Worm (Caenorhabditis elegans) whole organism, L4 larva: ENCODE results near the gene rike-1.

ENCODE experiments used
- D1046.2 ChIP-seq: fragments of 200-800 bp; sonication (Bioruptor generic); IDR thresholded peaks from 2 replicates; pipeline ENCODE4 v1.3.6; 2022; ENCODE audit warnings: missing genetic modification characterization, missing compliant biosample characterization
- F10B5.3 ChIP-seq: sonication (generic microtip); optimal IDR thresholded peaks from 2 replicates; lab custom pipeline; 2016; ENCODE audit warnings: mild to moderate bottlenecking, missing genetic modification characterization, missing compliant biosample characterization
- F26F4.8 ChIP-seq: fragments of 200-800 bp; sonication (Bioruptor generic); conservative IDR thresholded peaks from 2 replicates; pipeline ENCODE4 v1.3.6; 2022; ENCODE audit warnings: missing genetic modification characterization, missing compliant biosample characterization
- F37D6.2 ChIP-seq: sonication (generic microtip); optimal IDR thresholded peaks from 2 replicates; lab custom pipeline; 2016; ENCODE audit warnings: mild to moderate bottlenecking, missing genetic modification characterization, missing compliant biosample characterization
- F44E2.7 ChIP-seq: fragments of 200-800 bp; sonication (Bioruptor generic); IDR thresholded peaks from 2 replicates; pipeline ENCODE4 v2.1.2; 2022; ENCODE audit warnings: missing genetic modification characterization, missing compliant biosample characterization
- R02D3.7 ChIP-seq: fragments of 150-350 bp; sonication (generic microtip); optimal IDR thresholded peaks from 3 replicates; lab custom pipeline; 2014; ENCODE audit warnings: missing biosample characterization, missing genetic modification characterization
- T26A8.4 ChIP-seq: fragments of 200-800 bp; sonication (Bioruptor generic); IDR thresholded peaks from 2 replicates; pipeline ENCODE4 v1.3.6; 2022; ENCODE audit warnings: missing genetic modification characterization, missing compliant biosample characterization
- Y48G9A.11 ChIP-seq: fragments of 200-800 bp; sonication (Bioruptor generic); IDR thresholded peaks from 2 replicates; pipeline ENCODE4 v1.3.6; 2022; ENCODE audit warnings: missing genetic modification reagents, missing genetic modification characterization, missing compliant biosample characterization
- Y75B8A.6 ChIP-seq: fragments of 200-800 bp; sonication (Bioruptor generic); IDR thresholded peaks from 2 replicates; pipeline ENCODE4 v1.3.6; 2022; ENCODE audit warnings: missing genetic modification reagents, missing genetic modification characterization, missing compliant biosample characterization
- ZK337.2 ChIP-seq: fragments of 200-800 bp; sonication (Bioruptor generic); IDR thresholded peaks from 2 replicates; pipeline ENCODE4 v1.3.6; 2022; ENCODE audit warnings: missing genetic modification reagents, missing genetic modification characterization, missing compliant biosample characterization
- ZK546.5 ChIP-seq, 2 experiments: sonication (generic microtip); optimal IDR thresholded peaks; 2 replicates each; lab custom pipeline; 2017; ENCODE audit warnings: missing biosample characterization in 2 of 2, missing genetic modification characterization in 2 of 2
- arid-1 ChIP-seq: fragments of 200-800 bp; sonication (Bioruptor generic); conservative IDR thresholded peaks from 2 replicates; pipeline ENCODE4 v1.3.6; 2022; ENCODE audit warnings: missing genetic modification reagents, missing genetic modification characterization, missing compliant biosample characterization
- ceh-82 ChIP-seq: sonication (generic microtip); optimal IDR thresholded peaks from 2 replicates; lab custom pipeline; 2017; ENCODE audit warnings: missing biosample characterization, missing genetic modification characterization
- ces-1 ChIP-seq: fragments of 150-350 bp; sonication (generic microtip); optimal IDR thresholded peaks from 4 replicates; lab custom pipeline; 2014; ENCODE audit warnings: missing biosample characterization, missing genetic modification reagents, missing genetic modification characterization
- cey-2 ChIP-seq: sonication (generic microtip); optimal IDR thresholded peaks from 3 replicates; lab custom pipeline; 2017; ENCODE audit warnings: missing genetic modification characterization, mild to moderate bottlenecking, missing compliant biosample characterization, antibody characterized with exemption, borderline replicate concordance; ENCODE audit not compliant: insufficient read depth
- daf-8 ChIP-seq: fragments of 200-800 bp; sonication (Bioruptor generic); IDR thresholded peaks from 2 replicates; pipeline ENCODE4 v1.3.6; 2022; ENCODE audit warnings: missing genetic modification characterization, missing compliant biosample characterization
- dmd-6 ChIP-seq: fragments of 200-800 bp; sonication (Bioruptor generic); IDR thresholded peaks from 2 replicates; pipeline ENCODE4 v1.3.6; 2022; ENCODE audit warnings: missing genetic modification reagents, missing genetic modification characterization, missing compliant biosample characterization
- dmd-8 ChIP-seq: fragments of 200-800 bp; sonication (Bioruptor generic); IDR thresholded peaks from 2 replicates; pipeline ENCODE4 v1.3.6; 2022; ENCODE audit warnings: missing genetic modification characterization, missing compliant biosample characterization
- dpl-1 ChIP-seq: fragments of 150-350 bp; optimal IDR thresholded peaks from 2 replicates; lab custom pipeline; 2014; ENCODE audit warnings: missing biosample characterization, missing genetic modification reagents, missing genetic modification characterization
- duxl-1 ChIP-seq: sonication (generic microtip); optimal IDR thresholded peaks from 2 replicates; lab custom pipeline; 2016; ENCODE audit warnings: mild to moderate bottlenecking, missing genetic modification characterization, moderate library complexity, missing compliant biosample characterization; ENCODE audit not compliant: poor library complexity
- dve-1 ChIP-seq: sonication (generic microtip); optimal IDR thresholded peaks from 2 replicates; lab custom pipeline; 2017; ENCODE audit warnings: antibody characterized with exemption, mild to moderate bottlenecking, missing genetic modification characterization, missing compliant biosample characterization; ENCODE audit not compliant: insufficient read depth
- gei-8 ChIP-seq: fragments of 200-800 bp; sonication (Bioruptor generic); optimal IDR thresholded peaks from 2 replicates; lab custom pipeline; 2018; ENCODE audit warnings: mild to moderate bottlenecking, missing genetic modification characterization, missing compliant biosample characterization
- hlh-11 ChIP-seq: fragments of 200-800 bp; sonication (Bioruptor generic); optimal IDR thresholded peaks from 2 replicates; lab custom pipeline; 2018; ENCODE audit warnings: mild to moderate bottlenecking, missing genetic modification characterization, missing compliant biosample characterization
- hlh-30 ChIP-seq: sonication (generic microtip); optimal IDR thresholded peaks from 2 replicates; lab custom pipeline; 2017; ENCODE audit warnings: antibody characterized with exemption, mild to moderate bottlenecking, missing genetic modification characterization, missing compliant biosample characterization; ENCODE audit not compliant: insufficient read depth
- jun-1 ChIP-seq: fragments of 150-350 bp; optimal IDR thresholded peaks from 2 replicates; lab custom pipeline; 2014; ENCODE audit warnings: missing biosample characterization, missing genetic modification reagents, missing genetic modification characterization
- lin-38 ChIP-seq: fragments of 200-800 bp; sonication (Bioruptor generic); IDR thresholded peaks from 2 replicates; pipeline ENCODE4 v1.3.6; 2022; ENCODE audit warnings: missing genetic modification reagents, missing genetic modification characterization, missing compliant biosample characterization
- lin-39 ChIP-seq: fragments of 150-350 bp; optimal IDR thresholded peaks from 2 replicates; lab custom pipeline; 2014; ENCODE audit warnings: missing biosample characterization, missing genetic modification reagents, missing genetic modification characterization
- madf-5 ChIP-seq, 2 experiments: fragments of 200-800 bp; sonication (Bioruptor generic); IDR thresholded peaks; 2 replicates each; pipeline ENCODE4 v1.3.6; 2022; ENCODE audit warnings: missing compliant biosample characterization in 2 of 2, missing genetic modification characterization in 2 of 2
- madf-9 ChIP-seq: fragments of 200-800 bp; sonication (Bioruptor generic); conservative IDR thresholded peaks from 2 replicates; pipeline ENCODE4 v1.3.6; 2022; ENCODE audit warnings: missing genetic modification reagents, missing genetic modification characterization, missing compliant biosample characterization
- mdl-1 ChIP-seq, 2 experiments: fragments of 150-350 bp in 1 of 2; sonication (generic microtip) in 1 of 2; optimal IDR thresholded peaks; 2 replicates each; lab custom pipeline; 2014 to 2017; ENCODE audit warnings: missing biosample characterization in 2 of 2, missing genetic modification characterization in 2 of 2
- mdt-29 ChIP-seq: fragments of 200-800 bp; sonication (Bioruptor generic); IDR thresholded peaks from 2 replicates; pipeline ENCODE4 v1.3.6; 2022; ENCODE audit warnings: missing genetic modification reagents, missing genetic modification characterization, missing compliant biosample characterization
- mes-2 ChIP-seq: sonication (generic microtip); optimal IDR thresholded peaks from 2 replicates; lab custom pipeline; 2016; ENCODE audit warnings: missing genotype, mild to moderate bottlenecking, missing genetic modification characterization, missing compliant biosample characterization; ENCODE audit not compliant: poor library complexity, severe bottlenecking
- nhr-102 ChIP-seq: sonication (generic microtip); optimal IDR thresholded peaks from 2 replicates; lab custom pipeline; 2016; ENCODE audit warnings: mild to moderate bottlenecking, missing genetic modification characterization, moderate library complexity, missing compliant biosample characterization
- nhr-111 ChIP-seq: fragments of 200-800 bp; sonication (Bioruptor generic); optimal IDR thresholded peaks from 2 replicates; lab custom pipeline; 2018; ENCODE audit warnings: mild to moderate bottlenecking, missing genetic modification characterization, missing compliant biosample characterization
- nhr-76 ChIP-seq: fragments of 150-350 bp; optimal IDR thresholded peaks from 2 replicates; lab custom pipeline; 2014; ENCODE audit warnings: missing biosample characterization, missing genetic modification characterization
- pha-4 ChIP-seq, 2 experiments: fragments of 150-350 bp in 1 of 2; fragments of 200-800 bp in 1 of 2; sonication (Bioruptor generic) in 1 of 2; IDR thresholded peaks in 1 of 2; optimal IDR thresholded peaks in 1 of 2; 2 replicates each; pipeline versions ENCODE4 v1.3.6 to Lab custom; 2014 to 2022; ENCODE audit warnings: missing genetic modification characterization in 2 of 2, missing genetic modification reagents in 2 of 2, missing biosample characterization in 1 of 2, missing compliant biosample characterization in 1 of 2
- php-3 ChIP-seq: fragments of 200-800 bp; sonication (Bioruptor generic); IDR thresholded peaks from 2 replicates; pipeline ENCODE4 v1.3.6; 2022; ENCODE audit warnings: missing genetic modification reagents, missing genetic modification characterization, missing compliant biosample characterization
- pqm-1 ChIP-seq: sonication (generic microtip); optimal IDR thresholded peaks from 2 replicates; lab custom pipeline; 2017; ENCODE audit warnings: missing biosample characterization, missing genetic modification characterization
- saeg-2 ChIP-seq: fragments of 200-800 bp; sonication (Bioruptor generic); IDR thresholded peaks from 2 replicates; pipeline ENCODE4 v1.3.6; 2022; ENCODE audit warnings: missing genetic modification reagents, missing genetic modification characterization, missing compliant biosample characterization
- set-16 ChIP-seq: fragments of 200-800 bp; sonication (Bioruptor generic); IDR thresholded peaks from 2 replicates; pipeline ENCODE4 v1.3.6; 2022; ENCODE audit warnings: missing genetic modification reagents, missing genetic modification characterization, missing compliant biosample characterization
- snpc-1.2 ChIP-seq: fragments of 200-800 bp; sonication (Bioruptor generic); IDR thresholded peaks from 2 replicates; pipeline ENCODE4 v1.3.6; 2022; ENCODE audit warnings: missing genetic modification reagents, missing genetic modification characterization, missing compliant biosample characterization
- snpc-4 ChIP-seq: fragments of 150-350 bp; optimal IDR thresholded peaks from 2 replicates; lab custom pipeline; 2014; ENCODE audit warnings: missing biosample characterization, missing genetic modification characterization
- spr-3 ChIP-seq: fragments of 200-800 bp; sonication (Bioruptor generic); optimal IDR thresholded peaks from 2 replicates; lab custom pipeline; 2018; ENCODE audit warnings: mild to moderate bottlenecking, missing genetic modification characterization, missing compliant biosample characterization
- tag-97 ChIP-seq: fragments of 200-800 bp; sonication (Bioruptor generic); IDR thresholded peaks from 2 replicates; pipeline ENCODE4 v1.3.6; 2022; ENCODE audit warnings: missing genetic modification characterization, missing compliant biosample characterization
- unc-62 ChIP-seq, 3 experiments: fragments of 150-350 bp in 1 of 3; sonication (generic microtip); optimal IDR thresholded peaks in 2 of 3; peaks in 1 of 3; 1 replicate in 1 of 3; 2 replicates in 2 of 3; lab custom pipeline; 2014 to 2017; ENCODE audit warnings: missing biosample characterization in 3 of 3, missing genetic modification characterization in 3 of 3, missing genetic modification reagents in 3 of 3, missing genotype in 1 of 3
- vab-7 ChIP-seq: fragments of 200-800 bp; sonication (Bioruptor generic); IDR thresholded peaks from 2 replicates; pipeline ENCODE4 v1.3.6; 2022; ENCODE audit warnings: missing genetic modification reagents, missing genetic modification characterization, missing compliant biosample characterization
- zag-1 ChIP-seq: fragments of 150-350 bp; optimal IDR thresholded peaks from 2 replicates; lab custom pipeline; 2014; ENCODE audit warnings: missing biosample characterization, missing genetic modification characterization
- zfp-3 ChIP-seq: fragments of 200-800 bp; sonication (Bioruptor generic); conservative IDR thresholded peaks from 2 replicates; pipeline ENCODE4 v1.3.6; 2022; ENCODE audit warnings: missing genetic modification reagents, missing genetic modification characterization, missing compliant biosample characterization

rike-1 gene

DNA sequence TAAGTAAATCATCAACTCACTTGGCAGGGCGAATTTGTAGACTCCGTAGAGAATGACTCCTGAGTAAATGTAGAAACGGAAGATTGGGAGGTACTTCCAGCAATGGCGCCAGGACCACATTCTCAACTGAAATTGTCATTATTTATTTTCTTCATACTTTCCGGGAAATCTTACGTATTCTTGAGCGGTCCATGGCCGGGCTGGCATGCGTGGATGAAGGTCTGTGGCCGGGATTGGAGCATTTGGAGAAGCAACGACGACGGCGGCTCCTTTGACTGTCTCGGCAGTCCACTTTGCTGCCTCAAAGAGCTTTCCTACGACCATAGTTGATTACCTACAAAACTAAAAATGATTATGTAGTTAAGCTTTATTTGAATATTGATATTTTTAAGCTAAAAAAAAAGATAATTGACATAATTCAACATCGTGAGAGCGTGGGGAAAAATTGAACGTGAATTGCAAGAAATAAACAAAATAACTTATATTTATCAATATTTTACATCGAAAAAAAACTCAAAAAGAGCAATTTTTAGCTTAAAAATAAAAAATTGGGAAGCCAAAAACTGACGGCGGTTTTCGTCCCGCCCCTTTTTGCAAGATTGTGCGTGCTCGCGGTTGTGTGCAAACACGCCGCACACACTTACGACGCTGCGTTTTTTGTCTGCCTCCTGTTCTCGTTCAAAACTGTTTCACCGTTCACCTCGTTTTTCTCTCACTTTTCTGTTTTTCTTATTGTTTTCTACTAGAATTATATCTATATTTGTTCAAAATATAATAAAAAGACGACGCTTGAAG lies 21.7 kb downstream of the rike-1 start, which contains the start of gene ril-1 (continued):
- TF ChIP-seq cey-2 (tag; lab: Kevin White, UChicago) (no peak), Y75B8A.6 (GFP tag; lab: Robert Waterston, UW) (no peak), zag-1 (tag; lab: Kevin White, UChicago) (no peak), mdl-1 (tag; optimal IDR thresholded peaks at IDR 0.05; lab: Kevin White, UChicago) (no peak), F37D6.2 (tag; lab: Kevin White, UChicago) (no peak), snpc-4 (tag; lab: Kevin White, UChicago) (no peak), mes-2 (tag; lab: Kevin White, UChicago) (peak; percentile 77), F44E2.7 (GFP tag; lab: Robert Waterston, UW) (no peak), tag-97 (GFP tag; lab: Robert Waterston, UW) (no peak), ZK546.5 (tag; optimal IDR thresholded peaks at IDR 0.05; lab: Kevin White, UChicago) (no peak), dmd-6 (GFP tag; lab: Robert Waterston, UW) (no peak), madf-5 (GFP tag; IDR thresholded peaks at IDR 0.05; lab: Robert Waterston, UW) (no peak), dpl-1 (GFP tag; lab: Kevin White, UChicago) (peak; percentile 53), ceh-82 (tag; lab: Kevin White, UChicago) (no peak), hlh-11 (tag; lab: Kevin White, UChicago) (no peak), php-3 (GFP tag; lab: Robert Waterston, UW) (no peak), snpc-1.2 (GFP tag; lab: Robert Waterston, UW) (no peak), hlh-30 (peak; percentile 35), zfp-3 (GFP tag; lab: Robert Waterston, UW) (no peak), duxl-1 (no peak), D1046.2 (GFP tag; lab: Robert Waterston, UW) (no peak), pha-4 (GFP tag; IDR thresholded peaks at IDR 0.05; lab: Robert Waterston, UW) (no peak), pha-4 (tag; optimal IDR thresholded peaks at IDR 0.05; lab: Kevin White, UChicago) (no peak), F10B5.3 (no peak), ZK337.2 (GFP tag; lab: Robert Waterston, UW) (no peak), R02D3.7 (tag; lab: Kevin White, UChicago) (no peak), arid-1 (GFP tag; lab: Robert Waterston, UW) (no peak), Y48G9A.11 (no peak), mdt-29 (no peak), jun-1 (tag; lab: Kevin White, UChicago) (no peak), F26F4.8 (GFP tag; lab: Robert Waterston, UW) (no peak), dve-1 (tag; lab: Kevin White, UChicago) (no peak), unc-62 (GFP tag; optimal IDR thresholded peaks at IDR 0.05 in 1 of 2; lab: Kevin White, UChicago) (no peak), unc-62 (tag; optimal IDR thresholded peaks at IDR 0.05; lab: Kevin White, UChicago) (no peak), ces-1 (GFP tag; lab: Kevin White, UChicago) (no peak), dmd-8 (no peak), nhr-102 (tag; lab: Kevin White, UChicago) (no peak), lin-38 (GFP tag; lab: Robert Waterston, UW) (peak; percentile 62), T26A8.4 (GFP tag; lab: Robert Waterston, UW) (no peak), vab-7 (GFP tag; lab: Robert Waterston, UW) (no peak), set-16 (GFP tag; lab: Robert Waterston, UW) (no peak), nhr-76 (tag; lab: Kevin White, UChicago) (no peak), spr-3 (GFP tag; lab: Kevin White, UChicago) (no peak), nhr-111 (GFP tag; lab: Kevin White, UChicago) (no peak), pqm-1 (no peak), saeg-2 (no peak), gei-8 (GFP tag; lab: Kevin White, UChicago) (no peak), lin-39 (tag; lab: Kevin White, UChicago) (no peak), madf-9 (GFP tag; lab: Robert Waterston, UW) (no peak), daf-8 (GFP tag; lab: Robert Waterston, UW) (no peak)
